Fruit fly (Drosophila melanogaster): ENCODE measurements around the gene RpL17.

Gene RpL17

DNA sequence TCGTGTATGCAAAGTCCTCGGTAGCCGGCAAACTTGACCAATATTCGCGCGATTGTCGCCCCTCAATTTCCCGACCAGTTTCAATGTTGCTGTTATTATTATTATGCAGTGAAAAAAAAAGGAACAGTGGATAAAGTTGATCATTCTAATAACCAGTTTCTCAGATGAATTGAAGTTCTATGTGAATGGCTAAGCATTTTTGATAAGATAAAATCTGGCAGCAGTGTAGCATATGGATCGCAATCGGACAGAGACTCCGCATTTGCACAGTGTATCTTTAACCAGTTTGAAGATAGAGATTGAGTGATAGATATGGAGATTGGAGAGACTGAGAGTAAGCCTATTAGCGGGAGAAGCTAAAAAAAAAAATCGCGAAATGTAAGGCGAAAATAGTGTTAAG, 49.4 kb upstream of the RpL17 start (continued):
- TF ChIP-seq H2.0 (GFP tag; IDR thresholded peaks at IDR 0.05) (peak; percentile 78), ATbp (GFP tag; optimal IDR thresholded peaks at IDR 0.05) (peak; percentile 62), CG3847 (GFP tag; IDR thresholded peaks at IDR 0.05) (peak; percentile 70), Jarid2 (GFP tag; optimal IDR thresholded peaks at IDR 0.05) (peak; percentile 7), CG3838 (GFP tag; optimal IDR thresholded peaks at IDR 0.05) (no peak), MESR4 (GFP tag; optimal IDR thresholded peaks at IDR 0.05) (no peak), z (GFP tag; IDR thresholded peaks at IDR 0.05) (no peak), maf-S (GFP tag; optimal IDR thresholded peaks at IDR 0.05) (peak; percentile 44), CG7987 (GFP tag; optimal IDR thresholded peaks at IDR 0.05) (peak; percentile 42), gro (GFP tag; optimal IDR thresholded peaks at IDR 0.05) (peak; percentile 84), jing (GFP tag; optimal IDR thresholded peaks at IDR 0.05) (peak; percentile 67), kni (GFP tag; optimal IDR thresholded peaks at IDR 0.05) (no peak), CG12769 (tag; optimal IDR thresholded peaks at IDR 0.05) (peak; percentile 91), NFAT (GFP tag; IDR thresholded peaks at IDR 0.05) (peak; percentile 88), CG10462 (GFP tag; optimal IDR thresholded peaks at IDR 0.05) (no peak), HmgZ (tag; optimal IDR thresholded peaks at IDR 0.05) (peak; percentile 60), Aef1 (GFP tag; IDR thresholded peaks at IDR 0.05) (peak; percentile 74), CG16863 (GFP tag; optimal IDR thresholded peaks at IDR 0.05) (peak; percentile 54), CkIIα-i1 (GFP tag; IDR thresholded peaks at IDR 0.05) (peak; percentile 40; the same call in 1 of the 2 replicates), Meics (GFP tag; optimal IDR thresholded peaks at IDR 0.05) (peak; percentile 75), Taf1 (GFP tag; IDR thresholded peaks at IDR 0.05) (peak; percentile 63; the same call in 1 of the 2 replicates), row (GFP tag; IDR thresholded peaks at IDR 0.05) (peak; percentile 68), NC2α (GFP tag; optimal IDR thresholded peaks at IDR 0.05) (peak; percentile 4), ci (GFP tag; IDR thresholded peaks at IDR 0.05) (peak; percentile 87), zfh2 (GFP tag; optimal IDR thresholded peaks at IDR 0.05) (peak; percentile 79), ssp (GFP tag; IDR thresholded peaks at IDR 0.05) (peak; percentile 58), Ravus (GFP tag; IDR thresholded peaks at IDR 0.05) (peak; percentile 14), hb (GFP tag; IDR thresholded peaks at IDR 0.05; ENCODE audit: partially characterized antibody) (no peak), pnt (GFP tag; optimal IDR thresholded peaks at IDR 0.05) (peak; percentile 54), dm (GFP tag; optimal IDR thresholded peaks at IDR 0.05) (peak; percentile 24), CG7745 (tag; optimal IDR thresholded peaks at IDR 0.05) (no peak), ash1 (GFP tag; optimal IDR thresholded peaks at IDR 0.05) (no peak), Asciz (GFP tag; optimal IDR thresholded peaks at IDR 0.05) (peak; percentile 54), sd (tag; optimal IDR thresholded peaks at IDR 0.05) (no peak), YL-1 (GFP tag; optimal IDR thresholded peaks at IDR 0.05) (peak; percentile 3), peb (GFP tag; IDR thresholded peaks at IDR 0.05) (no peak), Tbp (GFP tag; optimal IDR thresholded peaks at IDR 0.05) (no peak), tap (tag; optimal IDR thresholded peaks at IDR 0.05) (peak; percentile 60), CG4404 (GFP tag; IDR thresholded peaks at IDR 0.05) (no peak), bcd (GFP tag; optimal IDR thresholded peaks at IDR 0.05) (peak; percentile 67), CG6654 (GFP tag; optimal IDR thresholded peaks at IDR 0.05) (peak; percentile 28), GATAe (GFP tag; conservative IDR thresholded peaks at IDR 0.05) (no peak), Hmx (GFP tag; optimal IDR thresholded peaks at IDR 0.05) (no peak), ken (GFP tag; IDR thresholded peaks at IDR 0.05) (peak; percentile 75; the same call in 2 of the 3 replicates), Abd-B (GFP tag; optimal IDR thresholded peaks at IDR 0.05) (peak; percentile 58), CG11695 (GFP tag; IDR thresholded peaks at IDR 0.05) (peak; percentile 74; the same call in 2 of the 3 replicates), Dip3 (GFP tag; optimal IDR thresholded peaks at IDR 0.05) (peak; percentile 56), Atf3 (GFP tag; optimal IDR thresholded peaks at IDR 0.05) (no peak), CTCF (GFP tag; optimal IDR thresholded peaks at IDR 0.05) (no peak), CG2129 (GFP tag; IDR thresholded peaks at IDR 0.05; ENCODE audit: partially characterized antibody) (no peak), CG18764 (GFP tag; optimal IDR thresholded peaks at IDR 0.05) (peak; percentile 42), CG4328 (GFP tag; optimal IDR thresholded peaks at IDR 0.05) (no peak), CG2889 (GFP tag; IDR thresholded peaks at IDR 0.05) (0 out of 3 replicates have a peak, but pooled peaks have one; percentile 36)

Measured in whole organism, embryonic.